Worm (Caenorhabditis elegans) whole organism, L1 larva: ENCODE measurements around the gene rab-30.
A peak's percentile ranks its signal among the peaks of the same experiment; 100 is the strongest.

ENCODE experiments used
- C04F5.9 ChIP-seq: sonication (generic microtip); optimal IDR thresholded peaks from 2 replicates; lab custom pipeline; 2016; ENCODE audit warnings: missing genetic modification characterization, missing compliant biosample characterization
- C34B4.2 ChIP-seq: sonication (generic microtip); optimal IDR thresholded peaks from 2 replicates; lab custom pipeline; 2017; ENCODE audit warnings: mild to moderate bottlenecking, missing genetic modification characterization, missing compliant biosample characterization
- Y116A8C.19 ChIP-seq: sonication (generic microtip); optimal IDR thresholded peaks from 2 replicates; lab custom pipeline; 2016; ENCODE audit warnings: missing compliant biosample characterization, missing genetic modification characterization, borderline replicate concordance
- aha-1 ChIP-seq: fragments of 150-350 bp; optimal IDR thresholded peaks from 2 replicates; lab custom pipeline; 2014; ENCODE audit warnings: missing biosample characterization, missing genetic modification characterization
- blmp-1 ChIP-seq: fragments of 150-350 bp; optimal IDR thresholded peaks from 2 replicates; lab custom pipeline; 2014; ENCODE audit warnings: missing biosample characterization, missing genetic modification characterization
- ces-1 ChIP-seq: fragments of 150-350 bp; optimal IDR thresholded peaks from 2 replicates; lab custom pipeline; 2014; ENCODE audit warnings: missing biosample characterization, missing genetic modification reagents, missing genetic modification characterization
- dsc-1 ChIP-seq: sonication (generic microtip); optimal IDR thresholded peaks from 2 replicates; lab custom pipeline; 2016; ENCODE audit warnings: mild to moderate bottlenecking, missing genetic modification characterization, missing compliant biosample characterization
- efl-1 ChIP-seq, 4 experiments: fragments of 150-350 bp; optimal IDR thresholded peaks in 3 of 4; peaks in 1 of 4; 1 replicate in 1 of 4; 2 replicates in 3 of 4; lab custom pipeline; 2014; ENCODE audit warnings: missing biosample characterization in 2 of 4, missing genetic modification characterization in 2 of 4, missing genetic modification reagents in 2 of 4
- egl-13 ChIP-seq: sonication (generic microtip); optimal IDR thresholded peaks from 2 replicates; lab custom pipeline; 2016; ENCODE audit warnings: missing genotype, missing genetic modification reagents, missing genetic modification characterization, missing compliant biosample characterization
- egl-27 ChIP-seq, 2 experiments: fragments of 150-350 bp in 1 of 2; sonication (generic microtip); optimal IDR thresholded peaks; 3 replicates each; lab custom pipeline; 2017 to 2018; ENCODE audit warnings: missing biosample characterization in 2 of 2, missing genetic modification characterization in 2 of 2, missing genetic modification reagents in 2 of 2
- elt-2 ChIP-seq: sonication (generic microtip); optimal IDR thresholded peaks from 2 replicates; lab custom pipeline; 2016; ENCODE audit warnings: missing genetic modification characterization, mild to moderate bottlenecking, inconsistent platforms, missing compliant biosample characterization, missing genetic modification reagents
- elt-3 ChIP-seq, 6 experiments: fragments of 150-350 bp in 1 of 6; sonication (generic microtip); optimal IDR thresholded peaks; 2 replicates each; lab custom pipeline; 2017 to 2018; ENCODE audit warnings: missing biosample characterization in 6 of 6, missing genetic modification characterization in 6 of 6, inconsistent platforms in 1 of 6
- ets-5 ChIP-seq: fragments of 200-800 bp; sonication (Bioruptor generic); IDR thresholded peaks from 2 replicates; pipeline ENCODE4 v1.3.6; 2022; ENCODE audit warnings: missing genetic modification characterization, missing compliant biosample characterization
- fkh-10 ChIP-seq: sonication (generic microtip); optimal IDR thresholded peaks from 2 replicates; lab custom pipeline; 2017; ENCODE audit warnings: missing biosample characterization, missing genetic modification reagents, missing genetic modification characterization
- fkh-4 ChIP-seq: sonication (generic microtip); optimal IDR thresholded peaks from 2 replicates; lab custom pipeline; 2016; ENCODE audit warnings: missing compliant biosample characterization, missing genetic modification characterization, borderline replicate concordance
- fkh-8 ChIP-seq: sonication (generic microtip); optimal IDR thresholded peaks from 2 replicates; lab custom pipeline; 2016; ENCODE audit warnings: mild to moderate bottlenecking, missing genetic modification characterization, missing compliant biosample characterization
- jun-1 ChIP-seq: fragments of 150-350 bp; optimal IDR thresholded peaks from 2 replicates; lab custom pipeline; 2014; ENCODE audit warnings: missing biosample characterization, missing genetic modification reagents, missing genetic modification characterization
- lin-14 ChIP-seq: fragments of 200-800 bp; sonication (Bioruptor generic); optimal IDR thresholded peaks from 2 replicates; lab custom pipeline; 2018; ENCODE audit warnings: mild to moderate bottlenecking, missing genetic modification characterization, moderate library complexity, missing compliant biosample characterization
- lin-15B ChIP-seq: fragments of 150-350 bp; sonication (generic microtip); optimal IDR thresholded peaks from 3 replicates; lab custom pipeline; 2014; ENCODE audit warnings: missing biosample characterization, missing genetic modification characterization
- mab-9 ChIP-seq: fragments of 200-800 bp; sonication (Bioruptor generic); IDR thresholded peaks from 2 replicates; pipeline ENCODE4 v1.3.6; 2022; ENCODE audit warnings: missing genetic modification reagents, missing genetic modification characterization, missing compliant biosample characterization
- mef-2 ChIP-seq: fragments of 150-350 bp; optimal IDR thresholded peaks from 2 replicates; lab custom pipeline; 2014; ENCODE audit warnings: missing biosample characterization, missing genetic modification characterization
- mep-1 ChIP-seq: fragments of 150-350 bp; optimal IDR thresholded peaks from 2 replicates; lab custom pipeline; 2014; ENCODE audit warnings: missing biosample characterization, missing genetic modification characterization
- nhr-19 ChIP-seq: fragments of 200-800 bp; sonication (Bioruptor generic); conservative IDR thresholded peaks from 2 replicates; pipeline ENCODE4 v1.3.6; 2022; ENCODE audit warnings: missing genetic modification characterization, missing compliant biosample characterization
- nhr-20 ChIP-seq: sonication (generic microtip); optimal IDR thresholded peaks from 2 replicates; lab custom pipeline; 2016; ENCODE audit warnings: mild to moderate bottlenecking, missing genetic modification characterization, missing compliant biosample characterization
- nhr-28 ChIP-seq: fragments of 150-350 bp; optimal IDR thresholded peaks from 2 replicates; lab custom pipeline; 2014; ENCODE audit warnings: missing biosample characterization, missing genetic modification characterization
- nhr-71 ChIP-seq: sonication (generic microtip); optimal IDR thresholded peaks from 2 replicates; lab custom pipeline; 2016; ENCODE audit warnings: mild to moderate bottlenecking, missing genetic modification characterization, moderate library complexity, missing compliant biosample characterization
- nhr-76 ChIP-seq: sonication (generic microtip); optimal IDR thresholded peaks from 2 replicates; lab custom pipeline; 2017; ENCODE audit warnings: missing biosample characterization, missing genetic modification characterization
- nhr-84 ChIP-seq: sonication (generic microtip); optimal IDR thresholded peaks from 2 replicates; lab custom pipeline; 2017; ENCODE audit warnings: missing biosample characterization, missing genetic modification characterization
- nhr-85 ChIP-seq: sonication (generic microtip); peaks from one replicate; lab custom pipeline; 2016; ENCODE audit warnings: missing genetic modification characterization, inconsistent platforms, missing compliant biosample characterization
- pqm-1 ChIP-seq: sonication (generic microtip); optimal IDR thresholded peaks from 3 replicates; lab custom pipeline; 2017; ENCODE audit warnings: missing biosample characterization, missing genetic modification characterization
- skn-1 ChIP-seq: fragments of 150-350 bp; optimal IDR thresholded peaks from 2 replicates; lab custom pipeline; 2014; ENCODE audit warnings: missing biosample characterization, missing genetic modification characterization
- snpc-4 ChIP-seq: fragments of 150-350 bp; optimal IDR thresholded peaks from 2 replicates; lab custom pipeline; 2014; ENCODE audit warnings: missing biosample characterization, missing genetic modification characterization
- snu-23 ChIP-seq: sonication (generic microtip); optimal IDR thresholded peaks from 2 replicates; lab custom pipeline; 2016; ENCODE audit warnings: missing genetic modification characterization, missing compliant biosample characterization
- unc-30 ChIP-seq: sonication (generic microtip); optimal IDR thresholded peaks from 2 replicates; lab custom pipeline; 2017; ENCODE audit warnings: missing biosample characterization, missing genetic modification characterization
- unc-62 ChIP-seq: fragments of 150-350 bp; optimal IDR thresholded peaks from 2 replicates; lab custom pipeline; 2014; ENCODE audit warnings: missing biosample characterization, missing genetic modification reagents, missing genetic modification characterization
- unc-86 ChIP-seq: sonication (generic microtip); optimal IDR thresholded peaks from 2 replicates; lab custom pipeline; 2016; ENCODE audit warnings: missing genetic modification characterization, missing compliant biosample characterization
- zip-4 ChIP-seq: fragments of 200-800 bp; sonication (Bioruptor generic); optimal IDR thresholded peaks from 2 replicates; lab custom pipeline; 2018; ENCODE audit warnings: mild to moderate bottlenecking, missing genetic modification characterization, moderate library complexity, missing compliant biosample characterization
- ztf-11 ChIP-seq, 2 experiments: sonication (generic microtip); optimal IDR thresholded peaks; 2 replicates each; lab custom pipeline; 2016 to 2017; ENCODE audit warnings: missing genetic modification characterization in 2 of 2, missing biosample characterization in 1 of 2, missing compliant biosample characterization in 1 of 2

The rab-30 gene

DNA sequence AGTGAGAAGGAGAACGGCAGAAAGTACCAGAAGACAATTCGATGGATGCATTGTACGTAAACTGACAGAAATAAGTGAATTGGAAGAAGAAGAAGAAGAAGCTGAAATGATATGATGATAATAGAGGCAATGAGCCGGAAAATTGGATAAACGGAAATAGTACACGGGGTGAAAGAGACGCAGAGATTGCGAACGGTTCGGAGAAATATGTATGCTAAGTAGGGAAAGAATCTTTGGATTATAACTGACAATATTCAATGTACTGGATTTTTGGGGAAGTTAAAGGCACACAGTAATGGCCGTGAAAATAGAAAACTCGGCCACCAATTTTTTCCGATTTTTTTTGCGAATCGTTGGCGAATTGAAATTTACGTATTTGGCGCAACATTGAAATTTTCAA is 14.9 kb downstream of the rab-30 start, which contains the start of gene Y45F3A.4:
Y45F3A.4 (minus strand) TSS at position 101 of the 400 bp plus-strand sequence.
- no peak for TF ChIP-seq efl-1 (optimal IDR thresholded peaks at IDR 0.05; lab: Kevin White, UChicago)
- TF ChIP-seq efl-1 (GFP tag; optimal IDR thresholded peaks at IDR 0.05 in 1 of 2; lab: Kevin White, UChicago): peak in 1 of 2 experiments; percentile 52
- no peak for TF ChIP-seq zip-4 (GFP tag; lab: Kevin White, UChicago)
- TF ChIP-seq unc-86 (tag; lab: Kevin White, UChicago): no peak
- no peak for TF ChIP-seq ces-1
- TF ChIP-seq, all 84 proteins: peak for 1

DNA sequence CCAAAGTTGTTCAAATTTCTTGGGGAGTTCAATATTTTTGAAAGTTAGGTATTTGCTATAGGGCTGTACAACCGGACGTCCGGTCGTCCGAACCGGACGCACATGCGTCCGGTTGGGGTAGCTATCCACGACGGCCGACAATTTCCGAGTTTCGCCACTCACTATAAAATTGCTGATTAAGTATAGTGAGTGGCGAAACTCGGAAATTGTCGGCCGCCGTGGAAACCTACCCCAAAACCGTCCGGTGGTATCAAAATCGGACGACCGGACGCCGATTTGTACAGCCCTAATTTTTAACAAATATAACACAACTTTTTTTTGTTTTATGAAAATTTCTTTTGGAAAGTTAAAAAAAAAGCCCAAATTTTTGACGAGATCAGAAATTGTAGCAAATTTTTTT is 15.9 kb downstream of the rab-30 start:
- TF ChIP-seq snpc-4 (tag; lab: Kevin White, UChicago): peak; percentile 4

DNA sequence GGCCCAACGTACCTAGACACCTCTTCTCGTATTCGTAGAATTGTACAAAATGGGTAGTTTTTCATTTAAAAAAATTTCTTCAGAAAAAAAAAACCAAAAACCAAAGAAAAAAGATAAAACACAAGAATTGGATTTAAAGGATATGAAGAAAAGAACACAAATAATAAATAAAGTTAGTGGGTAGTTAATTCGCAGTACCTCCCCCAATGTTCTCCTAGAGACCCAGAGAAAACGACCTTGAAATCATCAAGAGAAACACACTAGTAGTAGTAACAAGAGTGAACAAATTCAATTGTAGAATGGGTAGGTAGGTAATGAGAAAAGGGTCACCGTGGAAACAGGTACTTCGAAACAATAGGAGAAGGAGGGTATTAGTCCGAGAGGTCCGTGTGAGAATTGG is 17.4 kb downstream of the rab-30 start:
- TF ChIP-seq lin-15B (tag; lab: Kevin White, UChicago): no peak
- TF ChIP-seq nhr-85 (tag; lab: Kevin White, UChicago): peak; percentile 65
- TF ChIP-seq pqm-1: no peak
- TF ChIP-seq nhr-76 (tag; lab: Kevin White, UChicago): no peak
- no peak for TF ChIP-seq fkh-4
- TF ChIP-seq jun-1 (tag; lab: Kevin White, UChicago): no peak
- peak; percentile 26 for TF ChIP-seq nhr-20 (tag; lab: Kevin White, UChicago)
- TF ChIP-seq mab-9 (GFP tag; lab: Robert Waterston, UW): no peak
- TF ChIP-seq egl-27 (tag; optimal IDR thresholded peaks at IDR 0.05; lab: Kevin White, UChicago): no peak
- TF ChIP-seq nhr-84: no peak
- no peak for TF ChIP-seq skn-1 (tag; lab: Kevin White, UChicago)
- TF ChIP-seq unc-30 (tag; lab: Kevin White, UChicago): no peak
- TF ChIP-seq C34B4.2 (tag; lab: Kevin White, UChicago): no peak
- no peak for TF ChIP-seq nhr-19
- TF ChIP-seq C04F5.9: no peak
- TF ChIP-seq lin-14 (GFP tag; lab: Kevin White, UChicago): peak; percentile 76
- peak; percentile 10 for TF ChIP-seq blmp-1 (tag; lab: Kevin White, UChicago)
- peak; percentile 41 for TF ChIP-seq snu-23 (GFP tag; lab: Kevin White, UChicago)
- no peak for TF ChIP-seq ets-5 (GFP tag; lab: Robert Waterston, UW)
- TF ChIP-seq fkh-10 (GFP tag; lab: Kevin White, UChicago): no peak
- no peak for TF ChIP-seq ztf-11 (tag; optimal IDR thresholded peaks at IDR 0.05; lab: Kevin White, UChicago)
- TF ChIP-seq mep-1 (tag; lab: Kevin White, UChicago): peak; percentile 56
- no peak for TF ChIP-seq mef-2 (tag; lab: Kevin White, UChicago)
- TF ChIP-seq nhr-28 (tag; lab: Kevin White, UChicago): no peak
- no peak for TF ChIP-seq unc-86 (tag; lab: Kevin White, UChicago)
- no peak for TF ChIP-seq elt-2

DNA sequence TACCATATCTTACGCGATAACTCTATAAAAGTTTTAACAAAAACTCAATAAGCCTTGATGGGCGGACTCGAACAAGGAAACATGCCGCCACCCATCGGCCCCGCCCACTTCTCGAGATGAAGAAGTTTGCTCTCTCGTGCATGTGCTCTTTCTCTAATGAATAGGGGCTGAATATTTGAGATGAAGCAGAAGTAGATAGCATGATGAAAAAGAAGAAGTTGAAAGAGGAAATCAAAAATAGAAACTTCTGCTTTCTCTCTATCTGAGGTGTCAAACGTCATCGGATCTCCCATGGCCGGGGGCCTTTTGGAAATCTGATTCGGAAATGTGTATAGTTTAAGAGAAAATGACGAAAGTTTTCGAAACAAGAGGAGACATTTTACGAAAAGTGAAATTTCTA is 18.5 kb downstream of the rab-30 start:
- TF ChIP-seq snpc-4 (tag; lab: Kevin White, UChicago): no peak
- TF ChIP-seq egl-13 (tag; lab: Kevin White, UChicago): peak; percentile 76
- peak; percentile 41 for TF ChIP-seq unc-86 (tag; lab: Kevin White, UChicago)
- TF ChIP-seq aha-1 (tag; lab: Kevin White, UChicago): no peak
- TF ChIP-seq nhr-71 (tag; lab: Kevin White, UChicago): peak; percentile 22
- no peak for TF ChIP-seq elt-3 (tag; optimal IDR thresholded peaks at IDR 0.05; lab: Kevin White, UChicago)
- TF ChIP-seq lin-15B (tag; lab: Kevin White, UChicago): no peak
- peak; percentile 57 for TF ChIP-seq lin-14 (GFP tag; lab: Kevin White, UChicago)
- TF ChIP-seq unc-62 (GFP tag; lab: Kevin White, UChicago): no peak
- TF ChIP-seq ets-5 (GFP tag; lab: Robert Waterston, UW): no peak
- TF ChIP-seq fkh-8 (tag; lab: Kevin White, UChicago): peak; percentile 9
- no peak for TF ChIP-seq ztf-11 (tag; optimal IDR thresholded peaks at IDR 0.05; lab: Kevin White, UChicago)
- TF ChIP-seq Y116A8C.19 (tag; lab: Kevin White, UChicago): no peak
- TF ChIP-seq unc-30 (tag; lab: Kevin White, UChicago): no peak
- no peak for TF ChIP-seq dsc-1 (tag; lab: Kevin White, UChicago)
